Fruit fly (Drosophila melanogaster): ENCODE measurements around the gene Drice.

The Drice gene

dm6 chr3R:29772795-29773331, 26.6 kb upstream of the Drice start (continued):
- TF ChIP-seq Lpt (GFP tag; optimal IDR thresholded peaks at IDR 0.05) (peak; percentile 56), Gug (GFP tag; IDR thresholded peaks at IDR 0.05) (peak; percentile 51), CG3032 (tag; optimal IDR thresholded peaks at IDR 0.05) (peak; percentile 28), dsx (GFP tag; optimal IDR thresholded peaks at IDR 0.05; ENCODE audit: poor library complexity, severe bottlenecking) (peak; percentile 13), salr (GFP tag; optimal IDR thresholded peaks at IDR 0.05) (no peak), CG10669 (GFP tag; optimal IDR thresholded peaks at IDR 0.05) (no peak), vri (GFP tag; optimal IDR thresholded peaks at IDR 0.05) (peak; percentile 67), Eip75B (GFP tag; optimal IDR thresholded peaks at IDR 0.05) (no peak), Sox102F (GFP tag; optimal IDR thresholded peaks at IDR 0.05) (no peak), CG11762 (GFP tag; optimal IDR thresholded peaks at IDR 0.05; ENCODE audit: insufficient read depth) (no peak), svp (GFP tag) (peak; percentile 68), Ets96B (tag; optimal IDR thresholded peaks at IDR 0.05) (no peak), CG6854 (GFP tag; optimal IDR thresholded peaks at IDR 0.05) (peak; percentile 70), Eip93F (GFP tag; optimal IDR thresholded peaks at IDR 0.05) (no peak), achi (GFP tag; optimal IDR thresholded peaks at IDR 0.05) (no peak), Ets21C (GFP tag; optimal IDR thresholded peaks at IDR 0.05) (no peak), CG6808 (GFP tag; optimal IDR thresholded peaks at IDR 0.05) (peak; percentile 30)

- peak; percentile 87 for TF ChIP-seq pdm3 (GFP tag; optimal IDR thresholded peaks at IDR 0.05)
- TF ChIP-seq eg (GFP tag; IDR thresholded peaks at IDR 0.05): peak; percentile 75
- TF ChIP-seq CG31627 (GFP tag; optimal IDR thresholded peaks at IDR 0.05): peak; percentile 80
- peak; percentile 61 for TF ChIP-seq Met (GFP tag; optimal IDR thresholded peaks at IDR 0.05)
- peak; percentile 78 for TF ChIP-seq Sox15 (GFP tag; optimal IDR thresholded peaks at IDR 0.05)
- TF ChIP-seq Hr39 (GFP tag; optimal IDR thresholded peaks at IDR 0.05): peak; percentile 86
- peak; percentile 76 for TF ChIP-seq net (GFP tag; optimal IDR thresholded peaks at IDR 0.05)
- TF ChIP-seq fkh (GFP tag; optimal IDR thresholded peaks at IDR 0.05): no peak
- TF ChIP-seq Hr4 (GFP tag; optimal IDR thresholded peaks at IDR 0.05): peak; percentile 90
- TF ChIP-seq CG6808 (GFP tag; optimal IDR thresholded peaks at IDR 0.05): peak; percentile 73
- TF ChIP-seq fd59A (GFP tag; optimal IDR thresholded peaks at IDR 0.05): peak; percentile 79
- no peak for TF ChIP-seq CG16779 (tag; optimal IDR thresholded peaks at IDR 0.05)
- TF ChIP-seq OdsH (GFP tag; optimal IDR thresholded peaks at IDR 0.05): peak; percentile 87
- peak; percentile 71 for TF ChIP-seq achi (GFP tag; optimal IDR thresholded peaks at IDR 0.05)
- TF ChIP-seq svp (GFP tag): peak; percentile 84
- TF ChIP-seq dsx (GFP tag; optimal IDR thresholded peaks at IDR 0.05; ENCODE audit: poor library complexity, severe bottlenecking): peak; percentile 46
- TF ChIP-seq Hr38 (GFP tag; optimal IDR thresholded peaks at IDR 0.05): no peak
- no peak for TF ChIP-seq Eip93F (GFP tag; optimal IDR thresholded peaks at IDR 0.05)
- peak; percentile 76 for TF ChIP-seq CG11902 (GFP tag; optimal IDR thresholded peaks at IDR 0.05)
- TF ChIP-seq dac (GFP tag; optimal IDR thresholded peaks at IDR 0.05): peak; percentile 72
- TF ChIP-seq CG6163 (GFP tag; IDR thresholded peaks at IDR 0.05): peak; percentile 80
- TF ChIP-seq fd85E (GFP tag; optimal IDR thresholded peaks at IDR 0.05): peak; percentile 37
- TF ChIP-seq CG1621 (tag; optimal IDR thresholded peaks at IDR 0.05): peak; percentile 72
- peak; percentile 77 for TF ChIP-seq CG10631 (GFP tag; optimal IDR thresholded peaks at IDR 0.05)
- peak; percentile 60 to 75 for TF ChIP-seq salr (GFP tag; optimal IDR thresholded peaks at IDR 0.05)
- TF ChIP-seq Sox102F (GFP tag; optimal IDR thresholded peaks at IDR 0.05): peak; percentile 80
- peak; percentile 81 for TF ChIP-seq acj6 (GFP tag; optimal IDR thresholded peaks at IDR 0.05)
- peak; percentile 74 for TF ChIP-seq CG3919 (GFP tag; optimal IDR thresholded peaks at IDR 0.05)
- peak; percentile 76 for TF ChIP-seq lz (GFP tag; optimal IDR thresholded peaks at IDR 0.05)
- TF ChIP-seq Eip75B (GFP tag; optimal IDR thresholded peaks at IDR 0.05): peak; percentile 68
- TF ChIP-seq topi (GFP tag; optimal IDR thresholded peaks at IDR 0.05): peak; percentile 81
- TF ChIP-seq vri (GFP tag; optimal IDR thresholded peaks at IDR 0.05): peak; percentile 35
- peak; percentile 59 for TF ChIP-seq CG9139 (GFP tag; optimal IDR thresholded peaks at IDR 0.05)
- peak; percentile 64 for TF ChIP-seq CG7368 (GFP tag; optimal IDR thresholded peaks at IDR 0.05)
- peak; percentile 81 for TF ChIP-seq CG15336 (GFP tag; IDR thresholded peaks at IDR 0.05)
- peak; percentile 83 for TF ChIP-seq Sox14 (GFP tag; optimal IDR thresholded peaks at IDR 0.05)
- peak; percentile 95 for TF ChIP-seq Eip78C (GFP tag)
- TF ChIP-seq CG8119 (GFP tag; IDR thresholded peaks at IDR 0.05): peak; percentile 83
- TF ChIP-seq Lpt (GFP tag; optimal IDR thresholded peaks at IDR 0.05): peak; percentile 58
- TF ChIP-seq CG3032 (tag; optimal IDR thresholded peaks at IDR 0.05): peak; percentile 73
- TF ChIP-seq Ets21C (GFP tag; optimal IDR thresholded peaks at IDR 0.05): peak; percentile 55
- TF ChIP-seq CG11294 (GFP tag; IDR thresholded peaks at IDR 0.05): peak; percentile 74
- peak; percentile 67 to 86 for TF ChIP-seq ss (GFP tag; optimal IDR thresholded peaks at IDR 0.05)
Observed at dm6 chr3R:29773833-29774324, 25.6 kb upstream of the Drice start.
